Fruit fly (Drosophila melanogaster) whole organism, embryonic: ENCODE measurements around the gene CAH1.
A peak's percentile ranks its signal among the peaks of the same experiment; 100 is the strongest.

Experiments used
- Ada2b ChIP-seq: fragments of 200-800 bp; sonication (Bioruptor generic); IDR thresholded peaks from 2 replicates; pipeline ENCODE4 v1.3.6; 2022; ENCODE audit warnings: missing biosample characterization, missing genetic modification characterization
- Aef1 ChIP-seq: fragments of 200-800 bp; sonication (Bioruptor generic); IDR thresholded peaks from 3 replicates; pipeline ENCODE4 v1.3.6; 2022; ENCODE audit warnings: missing biosample characterization, missing genetic modification characterization
- Antp ChIP-seq: fragments of 200-800 bp; sonication (Bioruptor generic); optimal IDR thresholded peaks from 3 replicates; lab custom pipeline; 2016; ENCODE audit warnings: missing biosample characterization, missing genetic modification characterization
- Atf-2 ChIP-seq: fragments of 200-800 bp; sonication (Bioruptor generic); optimal IDR thresholded peaks from 2 replicates; lab custom pipeline; 2016; ENCODE audit warnings: missing biosample characterization, missing genetic modification characterization
- CG11560 ChIP-seq: fragments of 200-800 bp; sonication (Bioruptor generic); IDR thresholded peaks from 3 replicates; pipeline ENCODE4 v1.3.6; 2022; ENCODE audit warnings: missing biosample characterization, missing genetic modification characterization
- CG12219 ChIP-seq: fragments of 200-800 bp; sonication (Bioruptor generic); optimal IDR thresholded peaks from 3 replicates; lab custom pipeline; 2018; ENCODE audit warnings: missing biosample characterization, mild to moderate bottlenecking, missing genetic modification characterization
- CG13424 ChIP-seq: fragments of 200-800 bp; sonication (Bioruptor generic); optimal IDR thresholded peaks from 2 replicates; lab custom pipeline; 2019; ENCODE audit warnings: missing biosample characterization, mild to moderate bottlenecking, missing genetic modification characterization, moderate library complexity
- CG14441 ChIP-seq: fragments of 200-800 bp; sonication (Bioruptor generic); IDR thresholded peaks from 2 replicates; pipeline ENCODE4 v1.3.6; 2022; ENCODE audit warnings: missing biosample characterization, missing genetic modification characterization
- CG18476 ChIP-seq: fragments of 200-800 bp; sonication (Bioruptor generic); optimal IDR thresholded peaks from 2 replicates; lab custom pipeline; 2016; ENCODE audit warnings: missing biosample characterization, mild to moderate bottlenecking, missing genetic modification characterization
- CG2129 ChIP-seq: fragments of 200-800 bp; sonication (Bioruptor generic); IDR thresholded peaks from 2 replicates; pipeline ENCODE4 v1.3.6; 2022; ENCODE audit warnings: missing biosample characterization, missing genetic modification characterization; ENCODE audit not compliant: partially characterized antibody
- CG2889 ChIP-seq: fragments of 200-800 bp; sonication (Bioruptor generic); IDR thresholded peaks from 3 replicates; pipeline ENCODE4 v1.3.6; 2022; ENCODE audit warnings: missing biosample characterization, missing genetic modification characterization
- CG31224 ChIP-seq: fragments of 200-800 bp; sonication (Bioruptor generic); IDR thresholded peaks from 2 replicates; pipeline ENCODE4 v1.3.6; 2022; ENCODE audit warnings: missing biosample characterization, missing genetic modification characterization
- CG34422 ChIP-seq: fragments of 200-800 bp; sonication (Bioruptor generic); IDR thresholded peaks from 3 replicates; pipeline ENCODE4 v1.3.6; 2022; ENCODE audit warnings: missing biosample characterization, missing genetic modification characterization
- CG3847 ChIP-seq: fragments of 200-800 bp; sonication (Bioruptor generic); IDR thresholded peaks from 2 replicates; pipeline ENCODE4 v1.3.6; 2022; ENCODE audit warnings: missing biosample characterization, missing genetic modification characterization
- CG6175 ChIP-seq: fragments of 200-800 bp; sonication (Bioruptor generic); IDR thresholded peaks from 3 replicates; pipeline ENCODE4 v1.3.6; 2022; ENCODE audit warnings: missing biosample characterization, missing genetic modification characterization
- CG6254 ChIP-seq: fragments of 200-800 bp; sonication (Bioruptor generic); optimal IDR thresholded peaks from 3 replicates; lab custom pipeline; 2017; ENCODE audit warnings: mild to moderate bottlenecking, missing biosample characterization, missing genetic modification reagents, missing genetic modification characterization
- CG7786 ChIP-seq: fragments of 200-800 bp; sonication (Bioruptor generic); optimal IDR thresholded peaks from 2 replicates; lab custom pipeline; 2016; ENCODE audit warnings: missing biosample characterization, missing genetic modification characterization
- CG7987 ChIP-seq: fragments of 200-800 bp; sonication (Bioruptor generic); optimal IDR thresholded peaks from 2 replicates; lab custom pipeline; 2018; ENCODE audit warnings: missing biosample characterization, mild to moderate bottlenecking, missing genetic modification characterization, moderate library complexity
- CG8388 ChIP-seq: fragments of 200-800 bp; sonication (Bioruptor generic); optimal IDR thresholded peaks from 2 replicates; lab custom pipeline; 2019; ENCODE audit warnings: missing biosample characterization, mild to moderate bottlenecking, missing genetic modification characterization, moderate library complexity
- CG8944 ChIP-seq: fragments of 200-800 bp; sonication (Bioruptor generic); optimal IDR thresholded peaks from 3 replicates; lab custom pipeline; 2016; ENCODE audit warnings: missing biosample characterization, missing genetic modification characterization
- CG9727 ChIP-seq: fragments of 200-800 bp; sonication (Bioruptor generic); optimal IDR thresholded peaks from 3 replicates; lab custom pipeline; 2017; ENCODE audit warnings: missing biosample characterization, mild to moderate bottlenecking, missing genetic modification characterization
- D19B ChIP-seq: fragments of 200-800 bp; sonication (Bioruptor generic); optimal IDR thresholded peaks from 2 replicates; lab custom pipeline; 2017; ENCODE audit warnings: missing biosample characterization, mild to moderate bottlenecking, missing genetic modification characterization
- Dip2 ChIP-seq: fragments of 200-800 bp; sonication (Bioruptor generic); IDR thresholded peaks from 2 replicates; pipeline ENCODE4 v1.3.6; 2022; ENCODE audit warnings: missing biosample characterization, missing genetic modification characterization
- Dll ChIP-seq: fragments of 200-800 bp; sonication (Bioruptor generic); IDR thresholded peaks from 4 replicates; pipeline ENCODE4 v1.3.6; 2022; ENCODE audit warnings: missing biosample characterization, missing genetic modification characterization; ENCODE audit not compliant: partially characterized antibody
- HLH54F ChIP-seq: fragments of 200-800 bp; sonication (Bioruptor generic); optimal IDR thresholded peaks from 3 replicates; lab custom pipeline; 2016; ENCODE audit warnings: missing biosample characterization, missing genetic modification characterization
- Hr51 ChIP-seq, 2 experiments: fragments of 200-800 bp; sonication (Bioruptor generic); optimal IDR thresholded peaks; 2 replicates in 1 of 2; 3 replicates in 1 of 2; lab custom pipeline; 2016 to 2018; ENCODE audit warnings: missing biosample characterization in 2 of 2, missing genetic modification characterization in 2 of 2, mild to moderate bottlenecking in 1 of 2, moderate library complexity in 1 of 2
- Meics ChIP-seq: fragments of 200-800 bp; sonication (Bioruptor generic); optimal IDR thresholded peaks from 2 replicates; lab custom pipeline; 2017; ENCODE audit warnings: missing biosample characterization, mild to moderate bottlenecking, missing genetic modification characterization
- Neu2 ChIP-seq: fragments of 200-800 bp; sonication (Bioruptor generic); optimal IDR thresholded peaks from 3 replicates; lab custom pipeline; 2016; ENCODE audit warnings: missing biosample characterization, missing genetic modification characterization, borderline replicate concordance
- Ravus ChIP-seq: fragments of 200-800 bp; sonication (Bioruptor generic); IDR thresholded peaks from 2 replicates; pipeline ENCODE4 v1.3.6; 2022; ENCODE audit warnings: missing biosample characterization, missing genetic modification characterization
- Stat92E ChIP-seq, 3 experiments: fragments of >200 bp in 2 of 3; fragments of 200-800 bp in 1 of 3; sonication (Bioruptor generic) in 1 of 3; optimal IDR thresholded peaks; 2 replicates each; lab custom pipeline; 2017 to 2019; ENCODE audit warnings: missing biosample characterization in 3 of 3, missing genetic modification characterization in 3 of 3, mild to moderate bottlenecking in 1 of 3, moderate library complexity in 1 of 3
- abd-A ChIP-seq: fragments of 200-800 bp; sonication (Bioruptor generic); optimal IDR thresholded peaks from 3 replicates; lab custom pipeline; 2019; ENCODE audit warnings: missing biosample characterization, mild to moderate bottlenecking, missing genetic modification characterization, moderate library complexity
- amos ChIP-seq: fragments of 200-800 bp; sonication (Bioruptor generic); IDR thresholded peaks from 2 replicates; pipeline ENCODE4 v1.3.6; 2022; ENCODE audit warnings: missing biosample characterization, missing genetic modification characterization; ENCODE audit not compliant: partially characterized antibody
- bowl ChIP-seq: fragments of 200-800 bp; sonication (Bioruptor generic); IDR thresholded peaks from 2 replicates; pipeline ENCODE4 v1.3.6; 2022; ENCODE audit warnings: missing biosample characterization, missing genetic modification characterization
- chm ChIP-seq: fragments of 200-800 bp; sonication (Bioruptor generic); IDR thresholded peaks from 2 replicates; pipeline ENCODE4 v1.3.6; 2022; ENCODE audit warnings: missing biosample characterization, missing genetic modification characterization
- fd3F ChIP-seq: fragments of 200-800 bp; sonication (Bioruptor generic); optimal IDR thresholded peaks from 2 replicates; lab custom pipeline; 2018; ENCODE audit warnings: missing biosample characterization, mild to moderate bottlenecking, missing genetic modification characterization, moderate library complexity
- gsb ChIP-seq: fragments of 200-800 bp; sonication (Bioruptor generic); IDR thresholded peaks from 2 replicates; pipeline ENCODE4 v1.3.6; 2022; ENCODE audit warnings: missing biosample characterization, missing genetic modification characterization
- ham ChIP-seq: fragments of 200-800 bp; sonication (Bioruptor generic); IDR thresholded peaks from 2 replicates; pipeline ENCODE4 v1.3.6; 2022; ENCODE audit warnings: missing biosample characterization, missing genetic modification characterization
- ind ChIP-seq: fragments of 200-800 bp; sonication (Bioruptor generic); optimal IDR thresholded peaks from 3 replicates; lab custom pipeline; 2016; ENCODE audit warnings: missing biosample characterization, missing genetic modification characterization
- lab ChIP-seq: fragments of 200-800 bp; sonication (Bioruptor generic); optimal IDR thresholded peaks from 3 replicates; lab custom pipeline; 2017; ENCODE audit warnings: missing biosample characterization, missing genetic modification characterization, mild to moderate bottlenecking, moderate library complexity, missing genetic modification reagents
- nerfin-1 ChIP-seq: fragments of 200-800 bp; sonication (Bioruptor generic); optimal IDR thresholded peaks from 3 replicates; lab custom pipeline; 2019; ENCODE audit warnings: missing biosample characterization, mild to moderate bottlenecking, missing genetic modification characterization, moderate library complexity
- odd ChIP-seq: fragments of 200-800 bp; sonication (Bioruptor generic); optimal IDR thresholded peaks from 2 replicates; lab custom pipeline; 2017; ENCODE audit warnings: missing biosample characterization, mild to moderate bottlenecking, missing genetic modification characterization
- onecut ChIP-seq: fragments of 200-800 bp; sonication (Bioruptor generic); IDR thresholded peaks from 2 replicates; pipeline ENCODE4 v1.3.6; 2022; ENCODE audit warnings: missing biosample characterization, missing genetic modification characterization
- pb ChIP-seq: fragments of 200-800 bp; sonication (Bioruptor generic); optimal IDR thresholded peaks from 3 replicates; lab custom pipeline; 2016; ENCODE audit warnings: missing biosample characterization, missing genetic modification characterization
- pho ChIP-seq: fragments of 200-800 bp; sonication (Bioruptor generic); optimal IDR thresholded peaks from 2 replicates; lab custom pipeline; 2016; ENCODE audit warnings: missing biosample characterization, missing genetic modification characterization
- phol ChIP-seq: fragments of 200-800 bp; sonication (Bioruptor generic); optimal IDR thresholded peaks from 3 replicates; lab custom pipeline; 2018; ENCODE audit warnings: missing biosample characterization, mild to moderate bottlenecking, missing genetic modification characterization, moderate library complexity
- scrt ChIP-seq: fragments of 200-800 bp; sonication (Bioruptor generic); optimal IDR thresholded peaks from 2 replicates; lab custom pipeline; 2018; ENCODE audit warnings: missing biosample characterization, mild to moderate bottlenecking, missing genetic modification characterization, moderate library complexity
- sna ChIP-seq: fragments of 200-800 bp; sonication (Bioruptor generic); IDR thresholded peaks from 2 replicates; pipeline ENCODE4 v1.3.6; 2022; ENCODE audit warnings: missing biosample characterization, missing genetic modification characterization; ENCODE audit not compliant: partially characterized antibody

CAH1 gene

dm6 chr2L:13780109-13780947 is 23.1 kb upstream of the CAH1 start, which contains the start of the genes CG9008 and p38b (continued):
- TF ChIP-seq ham (0 out of 2 replicates have a peak, but pooled peaks have one; percentile 8), Aef1 (GFP tag; lab: Robert Waterston, UW) (peak; percentile 63; the same call in 2 of the 3 replicates), CG8388 (GFP tag; lab: Kevin White, UChicago) (peak; percentile 84), ind (GFP tag; lab: Kevin White, UChicago) (peak; percentile 65), pho (GFP tag; lab: Kevin White, UChicago) (peak; percentile 41), scrt (peak; percentile 80), Neu2 (GFP tag; lab: Kevin White, UChicago) (no peak), Atf-2 (GFP tag; lab: Kevin White, UChicago) (no peak), Meics (GFP tag; lab: Kevin White, UChicago) (peak; percentile 93), CG11560 (tag; lab: Robert Waterston, UW) (no peak), amos (GFP tag; lab: Robert Waterston, UW) (peak; percentile 52; the same call in 1 of the 2 replicates), HLH54F (GFP tag; lab: Kevin White, UChicago) (peak; percentile 44), CG7987 (GFP tag; lab: Kevin White, UChicago) (no peak), CG34422 (GFP tag; lab: Robert Waterston, UW) (peak; percentile 20; the same call in 2 of the 3 replicates), gsb (no peak), abd-A (tag; lab: Kevin White, UChicago) (no peak), CG7786 (no peak), Stat92E (GFP tag; optimal IDR thresholded peaks at IDR 0.05; lab: Kevin White, UChicago) (peak in 1 of 3 experiments; percentile 19), bowl (GFP tag; lab: Robert Waterston, UW) (no peak), lab (GFP tag; lab: Kevin White, UChicago) (peak; percentile 79), sna (GFP tag; lab: Robert Waterston, UW) (no peak), CG2129 (no peak), nerfin-1 (tag; lab: Kevin White, UChicago) (peak; percentile 76), Hr51 (GFP tag; optimal IDR thresholded peaks at IDR 0.05; lab: Kevin White, UChicago) (peak; percentile 26 to 91), Antp (GFP tag; lab: Kevin White, UChicago) (peak; percentile 8), pb (GFP tag; lab: Kevin White, UChicago) (no peak), phol (tag; lab: Kevin White, UChicago) (peak; percentile 88), CG8944 (GFP tag; lab: Kevin White, UChicago) (peak; percentile 15), fd3F (GFP tag; lab: Kevin White, UChicago) (peak; percentile 79), CG6175 (peak; percentile 13; the same call in 1 of the 3 replicates), Ravus (GFP tag; lab: Robert Waterston, UW) (no peak), CG9727 (GFP tag; lab: Kevin White, UChicago) (peak; percentile 89), CG2889 (0 out of 3 replicates have a peak, but pooled peaks have one; percentile 4), CG31224 (peak; percentile 45; the same call in 1 of the 2 replicates), onecut (peak; percentile 48; the same call in 1 of the 2 replicates), Dip2 (GFP tag; lab: Robert Waterston, UW) (no peak), CG13424 (peak; percentile 92), CG12219 (GFP tag; lab: Kevin White, UChicago) (peak; percentile 40), CG14441 (GFP tag; lab: Robert Waterston, UW) (peak; percentile 44; the same call in 1 of the 2 replicates), CG6254 (GFP tag; lab: Kevin White, UChicago) (peak; percentile 47), chm (GFP tag; lab: Robert Waterston, UW) (no peak), Ada2b (peak; percentile 32; the same call in 1 of the 2 replicates), odd (GFP tag; lab: Kevin White, UChicago) (peak; percentile 87), D19B (GFP tag; lab: Kevin White, UChicago) (peak; percentile 77), Dll (GFP tag; lab: Robert Waterston, UW) (peak; percentile 53), CG3847 (GFP tag; lab: Robert Waterston, UW) (peak; percentile 57), CG18476 (GFP tag; lab: Kevin White, UChicago) (peak; percentile 72)
